Worm (Caenorhabditis elegans): ENCODE results near the gene arc-1.

ce11 chrII:9703601-9704000 is 28.8 kb downstream of the arc-1 start, which contains the start of gene mop-25.2:
- no peak for TF ChIP-seq tra-4 (tag; optimal IDR thresholded peaks at IDR 0.05)
- TF ChIP-seq ceh-36 (tag; optimal IDR thresholded peaks at IDR 0.05), result no peak
- TF ChIP-seq ama-1 (optimal IDR thresholded peaks at IDR 0.05), result no peak
- TF ChIP-seq hmbx-1 (tag; optimal IDR thresholded peaks at IDR 0.05), result no peak
- TF ChIP-seq tbx-11 (GFP tag; IDR thresholded peaks at IDR 0.05), result no peak
- no peak for TF ChIP-seq flt-1 (GFP tag; IDR thresholded peaks at IDR 0.05)
- TF ChIP-seq tbx-37 (GFP tag; conservative IDR thresholded peaks at IDR 0.05), result no peak
- TF ChIP-seq ets-7 (tag; optimal IDR thresholded peaks at IDR 0.05), result no peak
- no peak for TF ChIP-seq ceh-13 (GFP tag; optimal IDR thresholded peaks at IDR 0.05)
- TF ChIP-seq aly-1 (tag; optimal IDR thresholded peaks at IDR 0.05), result no peak
- TF ChIP-seq hmg-4 (GFP tag; optimal IDR thresholded peaks at IDR 0.05), result no peak
- no peak for TF ChIP-seq B0310.2 (tag; optimal IDR thresholded peaks at IDR 0.05)
